Worm (Caenorhabditis elegans): Measurements from ENCODE around the gene cyp-33C2.

DNA sequence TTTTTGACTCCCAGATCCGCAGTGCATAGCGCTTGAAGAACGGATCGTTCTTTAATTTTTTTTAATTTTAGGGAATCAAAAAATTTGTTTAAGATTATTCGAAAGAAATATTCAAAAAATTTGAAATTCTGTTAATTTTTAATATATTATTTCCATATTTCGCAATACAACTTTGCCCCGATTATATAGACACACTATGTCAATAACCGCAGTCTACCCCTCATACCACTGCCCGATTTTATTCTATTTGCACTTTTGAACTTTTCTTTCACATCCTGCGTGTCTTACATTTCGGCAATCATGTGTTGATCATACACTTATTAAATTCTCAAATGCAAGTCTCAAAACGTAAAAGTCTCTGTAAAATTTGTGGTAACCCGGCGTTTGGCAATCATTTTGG is 35.5 kb downstream of the cyp-33C2 start, which contains the start of gene nhr-56:
- TF ChIP-seq tab-1 (GFP tag; IDR thresholded peaks at IDR 0.05) (no peak), med-1 (GFP tag; optimal IDR thresholded peaks at IDR 0.05; ENCODE audit: insufficient read depth) (no peak), cog-1 (tag; optimal IDR thresholded peaks at IDR 0.05) (no peak), ztf-29 (GFP tag; IDR thresholded peaks at IDR 0.05) (no peak), ref-1 (GFP tag; conservative IDR thresholded peaks at IDR 0.05) (no peak), ztf-23 (GFP tag; IDR thresholded peaks at IDR 0.05) (no peak), flt-1 (GFP tag; IDR thresholded peaks at IDR 0.05) (no peak), T22C8.4 (GFP tag; IDR thresholded peaks at IDR 0.05) (no peak), klf-2 (GFP tag; conservative IDR thresholded peaks at IDR 0.05) (no peak)

All from whole organism, midembryonic.